Fruit fly (Drosophila melanogaster) whole organism, embryonic: ENCODE results near the gene cwo.

ENCODE experiments used
- Asciz ChIP-seq: fragments of 200-800 bp; sonication (Bioruptor generic); optimal IDR thresholded peaks from 2 replicates; lab custom pipeline; 2017; ENCODE audit warnings: missing biosample characterization, mild to moderate bottlenecking, missing genetic modification characterization, missing genetic modification reagents
- BtbVII ChIP-seq: fragments of 200-800 bp; sonication (Bioruptor generic); optimal IDR thresholded peaks from 3 replicates; lab custom pipeline; 2017; ENCODE audit warnings: missing biosample characterization, mild to moderate bottlenecking, missing genetic modification characterization
- CG12155 ChIP-seq: fragments of 200-800 bp; sonication (Bioruptor generic); optimal IDR thresholded peaks from 3 replicates; lab custom pipeline; 2016; ENCODE audit warnings: missing biosample characterization, missing genetic modification characterization
- CG12769 ChIP-seq: fragments of 200-800 bp; sonication (Bioruptor generic); optimal IDR thresholded peaks from 2 replicates; lab custom pipeline; 2019; ENCODE audit warnings: missing biosample characterization, mild to moderate bottlenecking, missing genetic modification characterization, moderate library complexity
- CG13424 ChIP-seq: fragments of 200-800 bp; sonication (Bioruptor generic); optimal IDR thresholded peaks from 2 replicates; lab custom pipeline; 2019; ENCODE audit warnings: missing biosample characterization, mild to moderate bottlenecking, missing genetic modification characterization, moderate library complexity
- CG13624 ChIP-seq: fragments of 200-800 bp; sonication (Bioruptor generic); optimal IDR thresholded peaks from 2 replicates; lab custom pipeline; 2016; ENCODE audit warnings: missing biosample characterization, missing genetic modification characterization
- CG14667 ChIP-seq: fragments of 200-800 bp; sonication (Bioruptor generic); IDR thresholded peaks from 2 replicates; pipeline ENCODE4 v1.3.6; 2022; ENCODE audit warnings: missing biosample characterization, missing genetic modification characterization
- CG16779 ChIP-seq: fragments of 200-800 bp; sonication (Bioruptor generic); IDR thresholded peaks from 2 replicates; pipeline ENCODE4 v1.3.6; 2022; ENCODE audit warnings: missing biosample characterization, missing genetic modification characterization
- CG17802 ChIP-seq: fragments of 200-800 bp; sonication (Bioruptor generic); optimal IDR thresholded peaks from 2 replicates; lab custom pipeline; 2018; ENCODE audit warnings: missing biosample characterization, mild to moderate bottlenecking, missing genetic modification characterization, moderate library complexity
- CG18599 ChIP-seq: fragments of 200-800 bp; sonication (Bioruptor generic); optimal IDR thresholded peaks from 3 replicates; lab custom pipeline; 2017; ENCODE audit warnings: missing biosample characterization, missing genetic modification characterization, mild to moderate bottlenecking, moderate library complexity, missing genetic modification reagents
- CG31224 ChIP-seq: fragments of 200-800 bp; sonication (Bioruptor generic); IDR thresholded peaks from 2 replicates; pipeline ENCODE4 v1.3.6; 2022; ENCODE audit warnings: missing biosample characterization, missing genetic modification characterization
- CG31365 ChIP-seq: fragments of 200-800 bp; sonication (Bioruptor generic); optimal IDR thresholded peaks from 2 replicates; lab custom pipeline; 2018; ENCODE audit warnings: missing biosample characterization, mild to moderate bottlenecking, missing genetic modification characterization
- CG3163 ChIP-seq: fragments of 200-800 bp; sonication (Bioruptor generic); optimal IDR thresholded peaks from 3 replicates; lab custom pipeline; 2016; ENCODE audit warnings: missing biosample characterization, missing genetic modification characterization
- CG32532 ChIP-seq: fragments of 200-800 bp; sonication (Bioruptor generic); IDR thresholded peaks from 2 replicates; pipeline ENCODE4 v1.3.6; 2022; ENCODE audit warnings: missing biosample characterization, missing genetic modification characterization
- CG3281 ChIP-seq: fragments of 200-800 bp; sonication (Bioruptor generic); optimal IDR thresholded peaks from 3 replicates; lab custom pipeline; 2017; ENCODE audit warnings: missing biosample characterization, mild to moderate bottlenecking, missing genetic modification characterization
- CG43689 ChIP-seq: fragments of 200-800 bp; sonication (Bioruptor generic); IDR thresholded peaks from 2 replicates; pipeline ENCODE4 v1.3.6; 2022; ENCODE audit warnings: missing biosample characterization, missing genetic modification characterization
- CG6254 ChIP-seq: fragments of 200-800 bp; sonication (Bioruptor generic); optimal IDR thresholded peaks from 3 replicates; lab custom pipeline; 2017; ENCODE audit warnings: mild to moderate bottlenecking, missing biosample characterization, missing genetic modification reagents, missing genetic modification characterization
- CG6689 ChIP-seq: fragments of 200-800 bp; sonication (Bioruptor generic); IDR thresholded peaks from 2 replicates; pipeline ENCODE4 v1.3.6; 2022; ENCODE audit warnings: missing biosample characterization, missing genetic modification characterization
- CG6813 ChIP-seq: fragments of 200-800 bp; sonication (Bioruptor generic); optimal IDR thresholded peaks from 2 replicates; lab custom pipeline; 2017; ENCODE audit warnings: missing biosample characterization, missing genetic modification characterization, mild to moderate bottlenecking, moderate library complexity, missing genetic modification reagents
- CG7745 ChIP-seq: fragments of 200-800 bp; sonication (Bioruptor generic); optimal IDR thresholded peaks from 2 replicates; lab custom pipeline; 2018; ENCODE audit warnings: missing biosample characterization, mild to moderate bottlenecking, missing genetic modification characterization, moderate library complexity
- CG7839 ChIP-seq: fragments of 200-800 bp; sonication (Bioruptor generic); optimal IDR thresholded peaks from 3 replicates; lab custom pipeline; 2018; ENCODE audit warnings: missing biosample characterization, mild to moderate bottlenecking, missing genetic modification characterization, moderate library complexity
- Camta ChIP-seq: fragments of 200-800 bp; sonication (Bioruptor generic); optimal IDR thresholded peaks from 2 replicates; lab custom pipeline; 2016; ENCODE audit warnings: missing biosample characterization, missing genetic modification characterization
- D19A ChIP-seq: fragments of 200-800 bp; optimal IDR thresholded peaks from 3 replicates; lab custom pipeline; 2019; ENCODE audit warnings: missing biosample characterization, mild to moderate bottlenecking, missing genetic modification characterization, moderate library complexity
- Deaf1 ChIP-seq: fragments of 200-800 bp; optimal IDR thresholded peaks from 3 replicates; lab custom pipeline; 2019; ENCODE audit warnings: missing biosample characterization, mild to moderate bottlenecking, missing genetic modification characterization, moderate library complexity
- Doc3 ChIP-seq: fragments of 200-800 bp; sonication (Bioruptor generic); IDR thresholded peaks from 3 replicates; pipeline ENCODE4 v1.3.6; 2022; ENCODE audit warnings: missing biosample characterization, missing genetic modification characterization; ENCODE audit not compliant: partially characterized antibody
- Hmr ChIP-seq: fragments of 200-800 bp; sonication (Bioruptor generic); optimal IDR thresholded peaks from 3 replicates; lab custom pipeline; 2017; ENCODE audit warnings: mild to moderate bottlenecking, missing biosample characterization, missing genetic modification reagents, missing genetic modification characterization
- Myb ChIP-seq: fragments of 200-800 bp; sonication (Bioruptor generic); optimal IDR thresholded peaks from 2 replicates; lab custom pipeline; 2016; ENCODE audit warnings: missing biosample characterization, missing genetic modification characterization
- ap ChIP-seq: fragments of 200-800 bp; sonication (Bioruptor generic); IDR thresholded peaks from 2 replicates; pipeline ENCODE4 v1.3.6; 2022; ENCODE audit warnings: missing biosample characterization, missing genetic modification characterization
- bab2 ChIP-seq: fragments of 200-800 bp; sonication (Bioruptor generic); optimal IDR thresholded peaks from 2 replicates; lab custom pipeline; 2016; ENCODE audit warnings: missing biosample characterization, missing genetic modification characterization
- dan ChIP-seq: fragments of 200-800 bp; sonication (Bioruptor generic); IDR thresholded peaks from 2 replicates; pipeline ENCODE4 v1.3.6; 2022; ENCODE audit warnings: missing biosample characterization, missing genetic modification characterization
- en ChIP-seq: fragments of 200-800 bp; sonication (Bioruptor generic); optimal IDR thresholded peaks from 2 replicates; lab custom pipeline; 2016; ENCODE audit warnings: missing biosample characterization, missing genetic modification characterization
- grn ChIP-seq: fragments of 200-800 bp; sonication (Bioruptor generic); optimal IDR thresholded peaks from 3 replicates; lab custom pipeline; 2017; ENCODE audit warnings: missing biosample characterization, missing genetic modification characterization
- lab ChIP-seq: fragments of 200-800 bp; sonication (Bioruptor generic); optimal IDR thresholded peaks from 3 replicates; lab custom pipeline; 2017; ENCODE audit warnings: missing biosample characterization, missing genetic modification characterization, mild to moderate bottlenecking, moderate library complexity, missing genetic modification reagents
- onecut ChIP-seq: fragments of 200-800 bp; sonication (Bioruptor generic); IDR thresholded peaks from 2 replicates; pipeline ENCODE4 v1.3.6; 2022; ENCODE audit warnings: missing biosample characterization, missing genetic modification characterization
- pb ChIP-seq: fragments of 200-800 bp; sonication (Bioruptor generic); optimal IDR thresholded peaks from 3 replicates; lab custom pipeline; 2016; ENCODE audit warnings: missing biosample characterization, missing genetic modification characterization
- sc ChIP-seq, 3 experiments: fragments of >200 bp in 2 of 3; fragments of 200-800 bp in 1 of 3; sonication (Bioruptor generic) in 1 of 3; optimal IDR thresholded peaks; 2 replicates in 2 of 3; 3 replicates in 1 of 3; lab custom pipeline; 2017; ENCODE audit warnings: mild to moderate bottlenecking in 1 of 3, missing biosample characterization in 1 of 3, missing genetic modification characterization in 1 of 3, missing genetic modification reagents in 1 of 3
- sima ChIP-seq: fragments of 200-800 bp; sonication (Bioruptor generic); optimal IDR thresholded peaks from 2 replicates; lab custom pipeline; 2016; ENCODE audit warnings: missing biosample characterization, missing genetic modification characterization
- stc ChIP-seq: fragments of 200-800 bp; sonication (Bioruptor generic); IDR thresholded peaks from 2 replicates; pipeline ENCODE4 v1.3.6; 2022; ENCODE audit warnings: missing biosample characterization, missing genetic modification characterization
- tgo ChIP-seq: fragments of 200-800 bp; sonication (Bioruptor generic); IDR thresholded peaks from 3 replicates; pipeline ENCODE4 v1.3.6; 2022; ENCODE audit warnings: missing biosample characterization, missing genetic modification characterization
- tin ChIP-seq: fragments of 200-800 bp; sonication (Bioruptor generic); optimal IDR thresholded peaks from 3 replicates; lab custom pipeline; 2016; ENCODE audit warnings: missing biosample characterization, missing genetic modification characterization
- trh ChIP-seq: fragments of 200-800 bp; sonication (Bioruptor generic); optimal IDR thresholded peaks from 2 replicates; lab custom pipeline; 2016; ENCODE audit warnings: missing biosample characterization, missing genetic modification characterization

cwo gene

DNA sequence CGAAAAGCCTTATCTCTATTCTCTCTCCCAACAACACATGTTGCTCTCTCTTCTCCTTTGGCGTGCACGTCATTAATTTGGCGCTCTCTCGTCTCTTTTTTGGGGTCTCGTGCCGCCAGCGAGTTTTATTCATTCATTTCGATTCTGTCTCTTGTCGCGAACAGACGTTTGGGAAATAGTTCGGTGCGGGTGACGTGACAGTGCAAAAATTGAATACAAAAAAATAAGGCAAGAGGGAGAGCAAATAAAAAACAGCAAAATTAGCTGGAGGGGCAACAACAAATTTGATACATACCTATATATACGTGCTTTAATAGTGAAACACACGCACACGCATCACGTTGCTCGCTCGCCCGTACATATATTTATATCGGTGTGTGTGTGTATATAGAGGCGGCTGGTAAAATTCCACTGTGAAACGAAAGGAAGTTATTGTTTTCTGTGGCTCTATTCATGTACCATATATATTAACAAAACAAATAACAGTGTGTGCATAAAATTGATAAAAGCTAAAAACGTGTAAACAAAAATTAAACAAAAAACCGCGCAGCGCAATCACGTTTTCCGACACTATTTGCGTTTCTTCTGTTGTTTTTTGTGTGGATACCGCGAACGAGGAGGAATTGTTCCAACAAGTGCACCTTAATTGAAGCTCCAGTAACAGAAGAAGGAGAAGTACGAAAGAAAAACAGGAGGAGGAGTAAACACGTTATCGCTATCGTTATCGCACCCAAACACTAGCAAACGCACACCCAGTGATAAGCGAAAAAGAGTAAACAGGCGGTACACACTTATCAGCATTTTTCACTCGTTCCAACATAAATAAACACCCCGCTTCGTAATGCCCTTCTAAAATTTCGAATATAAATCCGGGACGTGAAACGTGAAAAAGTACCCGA is at the start of gene cwo (continued):
- TF ChIP-seq Asciz (GFP tag; lab: Kevin White, UChicago) (peak; percentile 65), ap (GFP tag; lab: Robert Waterston, UW) (no peak), CG12769 (peak; percentile 82), dan (GFP tag; lab: Robert Waterston, UW) (no peak), lab (peak; percentile 46), D19A (tag; lab: Kevin White, UChicago) (peak; percentile 89), CG7839 (tag; lab: Kevin White, UChicago) (no peak), tgo (GFP tag; lab: Robert Waterston, UW) (no peak), CG31365 (tag; lab: Kevin White, UChicago) (peak; percentile 40), grn (peak; percentile 85), CG3281 (GFP tag; lab: Kevin White, UChicago) (no peak), CG13424 (peak; percentile 19), sima (GFP tag; lab: Kevin White, UChicago) (no peak), CG14667 (GFP tag; lab: Robert Waterston, UW) (no peak), bab2 (GFP tag; lab: Kevin White, UChicago) (peak; percentile 26), CG6689 (GFP tag; lab: Robert Waterston, UW) (no peak), CG6254 (GFP tag; lab: Kevin White, UChicago) (peak; percentile 56), pb (GFP tag; lab: Kevin White, UChicago) (no peak), Myb (GFP tag; lab: Kevin White, UChicago) (peak; percentile 10), tin (no peak), onecut (GFP tag; lab: Robert Waterston, UW) (peak; percentile 53), Doc3 (no peak), CG12155 (GFP tag; lab: Kevin White, UChicago) (peak; percentile 14), trh (GFP tag; lab: Kevin White, UChicago) (peak; percentile 1), CG17802 (tag; lab: Kevin White, UChicago) (no peak), stc (GFP tag; lab: Robert Waterston, UW) (no peak), Deaf1 (tag; lab: Kevin White, UChicago) (peak; percentile 55), CG31224 (GFP tag; lab: Robert Waterston, UW) (no peak), CG18599 (GFP tag; lab: Kevin White, UChicago) (peak; percentile 22), sc (optimal IDR thresholded peaks at IDR 0.05; lab: Kevin White, UChicago) (no peak), sc (GFP tag; optimal IDR thresholded peaks at IDR 0.05; lab: Kevin White, UChicago) (peak; percentile 21), CG16779 (GFP tag; lab: Robert Waterston, UW) (no peak), CG3163 (GFP tag; lab: Kevin White, UChicago) (peak; percentile 28), CG7745 (peak; percentile 2), en (GFP tag; lab: Kevin White, UChicago) (peak; percentile 3), CG43689 (GFP tag; lab: Robert Waterston, UW) (no peak), CG32532 (GFP tag; lab: Robert Waterston, UW) (no peak), CG13624 (GFP tag; lab: Kevin White, UChicago) (peak; percentile 14), Hmr (GFP tag; lab: Kevin White, UChicago) (peak; percentile 12), CG6813 (peak; percentile 66), BtbVII (GFP tag; lab: Kevin White, UChicago) (peak; percentile 2), Camta (GFP tag; lab: Kevin White, UChicago) (no peak)
